Fruit fly (Drosophila melanogaster) whole organism, embryonic: ENCODE results near the gene CG6414.

Experiments
- B-H1 ChIP-seq: fragments of 200-800 bp; sonication (Bioruptor generic); IDR thresholded peaks from 3 replicates; pipeline ENCODE4 v1.3.6; 2022; ENCODE audit warnings: missing biosample characterization, missing genetic modification characterization
- Bgb ChIP-seq: fragments of 200-800 bp; sonication (Bioruptor generic); IDR thresholded peaks from 2 replicates; pipeline ENCODE4 v1.3.6; 2022; ENCODE audit warnings: missing biosample characterization, missing genetic modification characterization; ENCODE audit not compliant: partially characterized antibody
- CG10147 ChIP-seq: fragments of 200-800 bp; sonication (Bioruptor generic); optimal IDR thresholded peaks from 2 replicates; lab custom pipeline; 2019; ENCODE audit warnings: missing biosample characterization, mild to moderate bottlenecking, missing genetic modification characterization, moderate library complexity
- CG10321 ChIP-seq: fragments of 200-800 bp; sonication (Bioruptor generic); IDR thresholded peaks from 2 replicates; pipeline ENCODE4 v1.3.6; 2022; ENCODE audit warnings: missing biosample characterization, missing genetic modification characterization
- CG12942 ChIP-seq: fragments of 200-800 bp; sonication (Bioruptor generic); optimal IDR thresholded peaks from 3 replicates; lab custom pipeline; 2016; ENCODE audit warnings: missing biosample characterization, missing genetic modification characterization
- CG13123 ChIP-seq: fragments of 200-800 bp; sonication (Bioruptor generic); optimal IDR thresholded peaks from 2 replicates; lab custom pipeline; 2016; ENCODE audit warnings: missing biosample characterization, missing genetic modification characterization
- CG14441 ChIP-seq: fragments of 200-800 bp; sonication (Bioruptor generic); IDR thresholded peaks from 2 replicates; pipeline ENCODE4 v1.3.6; 2022; ENCODE audit warnings: missing biosample characterization, missing genetic modification characterization
- CG16779 ChIP-seq: fragments of 200-800 bp; sonication (Bioruptor generic); IDR thresholded peaks from 2 replicates; pipeline ENCODE4 v1.3.6; 2022; ENCODE audit warnings: missing biosample characterization, missing genetic modification characterization
- CG1792 ChIP-seq: fragments of 200-800 bp; sonication (Bioruptor generic); optimal IDR thresholded peaks from 2 replicates; lab custom pipeline; 2016; ENCODE audit warnings: missing biosample characterization, missing genetic modification characterization
- CG18011 ChIP-seq: fragments of 200-800 bp; sonication (Bioruptor generic); optimal IDR thresholded peaks from 2 replicates; lab custom pipeline; 2017; ENCODE audit warnings: missing biosample characterization, missing genetic modification characterization, mild to moderate bottlenecking, moderate library complexity, missing genotype
- CG18476 ChIP-seq: fragments of 200-800 bp; sonication (Bioruptor generic); optimal IDR thresholded peaks from 2 replicates; lab custom pipeline; 2016; ENCODE audit warnings: missing biosample characterization, mild to moderate bottlenecking, missing genetic modification characterization
- CG18619 ChIP-seq: fragments of 200-800 bp; sonication (Bioruptor generic); optimal IDR thresholded peaks from 3 replicates; lab custom pipeline; 2017; ENCODE audit warnings: missing biosample characterization, mild to moderate bottlenecking, missing genetic modification characterization
- CG2712 ChIP-seq: fragments of 200-800 bp; optimal IDR thresholded peaks from 3 replicates; lab custom pipeline; 2019; ENCODE audit warnings: missing biosample characterization, mild to moderate bottlenecking, missing genetic modification characterization, moderate library complexity
- CG3065 ChIP-seq: fragments of 200-800 bp; sonication (Bioruptor generic); optimal IDR thresholded peaks from 2 replicates; lab custom pipeline; 2016; ENCODE audit warnings: missing biosample characterization, missing genetic modification characterization
- CG31224 ChIP-seq: fragments of 200-800 bp; sonication (Bioruptor generic); IDR thresholded peaks from 2 replicates; pipeline ENCODE4 v1.3.6; 2022; ENCODE audit warnings: missing biosample characterization, missing genetic modification characterization
- CG32767 ChIP-seq: fragments of 200-800 bp; sonication (Bioruptor generic); IDR thresholded peaks from 2 replicates; pipeline ENCODE4 v1.3.6; 2022; ENCODE audit warnings: missing biosample characterization, missing genetic modification characterization
- CG4404 ChIP-seq: fragments of 200-800 bp; sonication (Bioruptor generic); IDR thresholded peaks from 2 replicates; pipeline ENCODE4 v1.3.6; 2022; ENCODE audit warnings: missing biosample characterization, missing genetic modification characterization
- CG4424 ChIP-seq: fragments of 200-800 bp; sonication (Bioruptor generic); optimal IDR thresholded peaks from 3 replicates; lab custom pipeline; 2016; ENCODE audit warnings: missing biosample characterization, missing genetic modification characterization
- CG6765 ChIP-seq: fragments of 200-800 bp; sonication (Bioruptor generic); optimal IDR thresholded peaks from 3 replicates; lab custom pipeline; 2017; ENCODE audit warnings: missing biosample characterization, mild to moderate bottlenecking, missing genetic modification characterization
- CG9817 ChIP-seq: fragments of 200-800 bp; sonication (Bioruptor generic); optimal IDR thresholded peaks from 2 replicates; lab custom pipeline; 2018; ENCODE audit warnings: missing biosample characterization, mild to moderate bottlenecking, missing genetic modification characterization, moderate library complexity
- CrebB ChIP-seq: fragments of 200-800 bp; sonication (Bioruptor generic); optimal IDR thresholded peaks from 3 replicates; lab custom pipeline; 2018; ENCODE audit warnings: missing biosample characterization, mild to moderate bottlenecking, missing genetic modification characterization
- D19B ChIP-seq: fragments of 200-800 bp; sonication (Bioruptor generic); optimal IDR thresholded peaks from 2 replicates; lab custom pipeline; 2017; ENCODE audit warnings: missing biosample characterization, mild to moderate bottlenecking, missing genetic modification characterization
- ERR ChIP-seq: fragments of 200-800 bp; sonication (Bioruptor generic); optimal IDR thresholded peaks from 2 replicates; lab custom pipeline; 2016; ENCODE audit warnings: missing biosample characterization, missing genetic modification characterization
- Fer1 ChIP-seq: fragments of 200-800 bp; sonication (Bioruptor generic); optimal IDR thresholded peaks from 2 replicates; lab custom pipeline; 2017; ENCODE audit warnings: missing biosample characterization, mild to moderate bottlenecking, missing genetic modification characterization
- Fer3 ChIP-seq: fragments of 200-800 bp; sonication (Bioruptor generic); optimal IDR thresholded peaks from 2 replicates; lab custom pipeline; 2018; ENCODE audit warnings: missing biosample characterization, mild to moderate bottlenecking, missing genetic modification characterization, moderate library complexity
- H2.0 ChIP-seq: fragments of 200-800 bp; sonication (Bioruptor generic); IDR thresholded peaks from 2 replicates; pipeline ENCODE4 v1.3.6; 2022; ENCODE audit warnings: missing biosample characterization, missing genetic modification characterization
- Hr51 ChIP-seq, 2 experiments: fragments of 200-800 bp; sonication (Bioruptor generic); optimal IDR thresholded peaks; 2 replicates in 1 of 2; 3 replicates in 1 of 2; lab custom pipeline; 2016 to 2018; ENCODE audit warnings: missing biosample characterization in 2 of 2, missing genetic modification characterization in 2 of 2, mild to moderate bottlenecking in 1 of 2, moderate library complexity in 1 of 2
- MBD-R2 ChIP-seq: fragments of 200-800 bp; sonication (Bioruptor generic); IDR thresholded peaks from 2 replicates; pipeline ENCODE4 v1.3.6; 2022; ENCODE audit warnings: missing biosample characterization, missing genetic modification characterization
- Stat92E ChIP-seq, 3 experiments: fragments of >200 bp in 2 of 3; fragments of 200-800 bp in 1 of 3; sonication (Bioruptor generic) in 1 of 3; optimal IDR thresholded peaks; 2 replicates each; lab custom pipeline; 2017 to 2019; ENCODE audit warnings: missing biosample characterization in 3 of 3, missing genetic modification characterization in 3 of 3, mild to moderate bottlenecking in 1 of 3, moderate library complexity in 1 of 3
- Usf ChIP-seq: fragments of 200-800 bp; sonication (Bioruptor generic); optimal IDR thresholded peaks from 2 replicates; lab custom pipeline; 2017; ENCODE audit warnings: missing genotype, missing biosample characterization, missing genetic modification characterization
- abd-A ChIP-seq: fragments of 200-800 bp; sonication (Bioruptor generic); optimal IDR thresholded peaks from 3 replicates; lab custom pipeline; 2019; ENCODE audit warnings: missing biosample characterization, mild to moderate bottlenecking, missing genetic modification characterization, moderate library complexity
- az2 ChIP-seq: fragments of 200-800 bp; sonication (Bioruptor generic); optimal IDR thresholded peaks from 3 replicates; lab custom pipeline; 2016; ENCODE audit warnings: missing biosample characterization, missing genetic modification characterization
- da ChIP-seq: fragments of 200-800 bp; sonication (Bioruptor generic); optimal IDR thresholded peaks from 2 replicates; lab custom pipeline; 2016; ENCODE audit warnings: missing biosample characterization, missing genetic modification characterization
- eve ChIP-seq, 2 experiments: fragments of >200 bp; optimal IDR thresholded peaks; 2 replicates each; lab custom pipeline; 2017; ENCODE audit warnings: missing biosample characterization in 2 of 2, missing genetic modification characterization in 2 of 2
- gsb ChIP-seq: fragments of 200-800 bp; sonication (Bioruptor generic); IDR thresholded peaks from 2 replicates; pipeline ENCODE4 v1.3.6; 2022; ENCODE audit warnings: missing biosample characterization, missing genetic modification characterization
- kay ChIP-seq: fragments of 200-800 bp; sonication (Bioruptor generic); optimal IDR thresholded peaks from 2 replicates; lab custom pipeline; 2016; ENCODE audit warnings: missing biosample characterization, missing genetic modification characterization
- ken ChIP-seq: fragments of 200-800 bp; sonication (Bioruptor generic); IDR thresholded peaks from 3 replicates; pipeline ENCODE4 v1.3.6; 2022; ENCODE audit warnings: missing biosample characterization, missing genetic modification characterization
- lab ChIP-seq: fragments of 200-800 bp; sonication (Bioruptor generic); optimal IDR thresholded peaks from 3 replicates; lab custom pipeline; 2017; ENCODE audit warnings: missing biosample characterization, missing genetic modification characterization, mild to moderate bottlenecking, moderate library complexity, missing genetic modification reagents
- lilli ChIP-seq: fragments of 200-800 bp; sonication (Bioruptor generic); optimal IDR thresholded peaks from 3 replicates; lab custom pipeline; 2016; ENCODE audit warnings: missing biosample characterization, missing genetic modification characterization
- lmd ChIP-seq: fragments of 200-800 bp; sonication (Bioruptor generic); IDR thresholded peaks from 2 replicates; pipeline ENCODE4 v1.3.6; 2022; ENCODE audit warnings: missing biosample characterization, missing genetic modification characterization
- mld ChIP-seq: fragments of 200-800 bp; sonication (Bioruptor generic); IDR thresholded peaks from 3 replicates; pipeline ENCODE4 v1.3.6; 2022; ENCODE audit warnings: missing biosample characterization, missing genetic modification characterization; ENCODE audit not compliant: partially characterized antibody
- nerfin-1 ChIP-seq: fragments of 200-800 bp; sonication (Bioruptor generic); optimal IDR thresholded peaks from 3 replicates; lab custom pipeline; 2019; ENCODE audit warnings: missing biosample characterization, mild to moderate bottlenecking, missing genetic modification characterization, moderate library complexity
- onecut ChIP-seq: fragments of 200-800 bp; sonication (Bioruptor generic); IDR thresholded peaks from 2 replicates; pipeline ENCODE4 v1.3.6; 2022; ENCODE audit warnings: missing biosample characterization, missing genetic modification characterization
- pzg ChIP-seq: fragments of 200-800 bp; sonication (Bioruptor generic); optimal IDR thresholded peaks from 3 replicates; lab custom pipeline; 2018; ENCODE audit warnings: missing biosample characterization, mild to moderate bottlenecking, missing genetic modification characterization, moderate library complexity
- rib ChIP-seq: fragments of 200-800 bp; sonication (Bioruptor generic); IDR thresholded peaks from 2 replicates; pipeline ENCODE4 v1.3.6; 2022; ENCODE audit warnings: missing biosample characterization, missing genetic modification characterization
- scrt ChIP-seq: fragments of 200-800 bp; sonication (Bioruptor generic); optimal IDR thresholded peaks from 2 replicates; lab custom pipeline; 2018; ENCODE audit warnings: missing biosample characterization, mild to moderate bottlenecking, missing genetic modification characterization, moderate library complexity
- seq ChIP-seq: fragments of 200-800 bp; sonication (Bioruptor generic); IDR thresholded peaks from 2 replicates; pipeline ENCODE4 v1.3.6; 2022; ENCODE audit warnings: missing biosample characterization, missing genetic modification characterization
- tin ChIP-seq: fragments of 200-800 bp; sonication (Bioruptor generic); optimal IDR thresholded peaks from 3 replicates; lab custom pipeline; 2016; ENCODE audit warnings: missing biosample characterization, missing genetic modification characterization
- tna ChIP-seq: fragments of 200-800 bp; sonication (Bioruptor generic); IDR thresholded peaks from 2 replicates; pipeline ENCODE4 v1.3.6; 2022; ENCODE audit warnings: missing biosample characterization, missing genetic modification characterization; ENCODE audit not compliant: partially characterized antibody
- unpg ChIP-seq: fragments of 200-800 bp; sonication (Bioruptor generic); optimal IDR thresholded peaks from 3 replicates; lab custom pipeline; 2018; ENCODE audit warnings: missing biosample characterization, mild to moderate bottlenecking, missing genetic modification characterization, moderate library complexity
- usp ChIP-seq: fragments of >200 bp; optimal IDR thresholded peaks from 2 replicates; lab custom pipeline; 2017; ENCODE audit warnings: missing biosample characterization, missing genetic modification characterization

Gene CG6414

dm6 chrX:3964965-3965420 lies 6.2 kb downstream of the CG6414 start, which contains the start of gene lva (continued):
- TF ChIP-seq CG10147 (no peak), unpg (GFP tag; lab: Kevin White, UChicago) (no peak), Usf (no peak), usp (GFP tag; lab: Kevin White, UChicago) (no peak), CG18011 (GFP tag; lab: Kevin White, UChicago) (no peak), rib (GFP tag; lab: Robert Waterston, UW) (no peak), CG31224 (GFP tag; lab: Robert Waterston, UW) (no peak), CG12942 (GFP tag; lab: Kevin White, UChicago) (no peak), kay (no peak), CG2712 (tag; lab: Kevin White, UChicago) (peak; percentile 23), Stat92E (GFP tag; optimal IDR thresholded peaks at IDR 0.05; lab: Kevin White, UChicago) (no peak), CG18476 (no peak), H2.0 (GFP tag; lab: Robert Waterston, UW) (no peak), CG3065 (GFP tag; lab: Kevin White, UChicago) (no peak), tin (GFP tag; lab: Kevin White, UChicago) (no peak), CG9817 (no peak), D19B (GFP tag; lab: Kevin White, UChicago) (no peak), scrt (no peak), eve (GFP tag; optimal IDR thresholded peaks at IDR 0.05; lab: Kevin White, UChicago) (no peak), B-H1 (GFP tag; lab: Robert Waterston, UW) (no peak), CrebB (tag; lab: Kevin White, UChicago) (no peak), ken (no peak), nerfin-1 (tag; lab: Kevin White, UChicago) (no peak), CG4424 (GFP tag; lab: Kevin White, UChicago) (no peak), Bgb (GFP tag; lab: Robert Waterston, UW) (peak; percentile 40; the same call in 1 of the 2 replicates), CG4404 (no peak), Fer3 (no peak), onecut (GFP tag; lab: Robert Waterston, UW) (no peak; the same call in 1 of the 2 replicates), ERR (GFP tag; lab: Kevin White, UChicago) (no peak), CG10321 (GFP tag; lab: Robert Waterston, UW) (no peak), CG32767 (GFP tag; lab: Robert Waterston, UW) (no peak), MBD-R2 (GFP tag; lab: Robert Waterston, UW) (peak; percentile 57), CG1792 (GFP tag; lab: Kevin White, UChicago) (no peak), lab (GFP tag; lab: Kevin White, UChicago) (no peak), da (GFP tag; lab: Kevin White, UChicago) (no peak), CG6765 (GFP tag; lab: Kevin White, UChicago) (no peak), Hr51 (GFP tag; optimal IDR thresholded peaks at IDR 0.05; lab: Kevin White, UChicago) (no peak), pzg (GFP tag; lab: Kevin White, UChicago) (peak; percentile 76), CG16779 (GFP tag; lab: Robert Waterston, UW) (no peak), abd-A (tag; lab: Kevin White, UChicago) (no peak), mld (GFP tag; lab: Robert Waterston, UW) (0 out of 3 replicates have a peak, but pooled peaks have one; percentile 19), seq (no peak), CG14441 (no peak), CG13123 (no peak), lilli (GFP tag; lab: Kevin White, UChicago) (no peak), gsb (GFP tag; lab: Robert Waterston, UW) (no peak), az2 (GFP tag; lab: Kevin White, UChicago) (no peak), tna (GFP tag; lab: Robert Waterston, UW) (0 out of 2 replicates have a peak, but pooled peaks have one; percentile 21), lmd (GFP tag; lab: Robert Waterston, UW) (no peak), Fer1 (GFP tag; lab: Kevin White, UChicago) (no peak), CG18619 (GFP tag; lab: Kevin White, UChicago) (no peak)
